Fruit fly (Drosophila melanogaster): ENCODE data around the gene Teh3.

Gene Teh3

DNA sequence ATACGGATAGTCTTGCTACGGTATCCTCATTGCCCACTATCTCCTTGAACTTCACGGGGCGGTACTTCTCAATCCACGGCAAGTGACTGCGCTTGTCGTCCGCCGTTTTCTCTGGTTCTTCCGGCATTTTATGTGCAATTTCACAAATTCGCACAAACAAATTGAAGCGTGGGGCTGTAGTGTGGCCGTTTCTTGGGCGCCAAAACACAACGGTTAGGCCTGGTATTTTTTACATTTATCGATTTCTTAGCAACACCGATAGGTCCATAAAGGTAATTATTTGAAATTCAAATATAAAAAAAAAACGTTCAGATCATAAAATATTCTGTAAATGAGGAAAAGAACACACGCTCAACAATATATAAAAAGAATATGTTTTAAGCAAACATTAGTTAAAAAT, 48.6 kb downstream of the Teh3 start, which contains the start of gene RfC4 (continued):
- TF ChIP-seq chinmo (GFP tag; IDR thresholded peaks at IDR 0.05; ENCODE audit: partially characterized antibody) (no peak), Dref (GFP tag; IDR thresholded peaks at IDR 0.05) (peak; percentile 78), Med (GFP tag) (peak; percentile 53), pzg (GFP tag; optimal IDR thresholded peaks at IDR 0.05) (peak; percentile 63), Bgb (GFP tag; IDR thresholded peaks at IDR 0.05; ENCODE audit: partially characterized antibody) (0 out of 2 replicates have a peak, but pooled peaks have one; percentile 10), H2.0 (GFP tag; IDR thresholded peaks at IDR 0.05) (no peak), E2f2 (GFP tag; IDR thresholded peaks at IDR 0.05) (peak; percentile 89), dm (GFP tag; optimal IDR thresholded peaks at IDR 0.05) (peak; percentile 18), CG15601 (tag; optimal IDR thresholded peaks at IDR 0.05) (peak; percentile 2), sug (tag; optimal IDR thresholded peaks at IDR 0.05) (no peak), CG17361 (GFP tag; IDR thresholded peaks at IDR 0.05) (0 out of 3 replicates have a peak, but pooled peaks have one; percentile 18), zfh2 (GFP tag; optimal IDR thresholded peaks at IDR 0.05) (no peak), HmgD (GFP tag; optimal IDR thresholded peaks at IDR 0.05) (peak; percentile 29), Hsf (GFP tag; optimal IDR thresholded peaks at IDR 0.05) (no peak), CG15514 (GFP tag; optimal IDR thresholded peaks at IDR 0.05) (peak; percentile 21), YL-1 (GFP tag; optimal IDR thresholded peaks at IDR 0.05) (peak; percentile 5), gfzf (GFP tag; optimal IDR thresholded peaks at IDR 0.05) (peak; percentile 69), CG9797 (GFP tag; optimal IDR thresholded peaks at IDR 0.05) (peak; percentile 72), Dp (GFP tag; optimal IDR thresholded peaks at IDR 0.05) (peak; percentile 88), Sin3A (optimal IDR thresholded peaks at IDR 0.05) (peak; percentile 35)

DNA sequence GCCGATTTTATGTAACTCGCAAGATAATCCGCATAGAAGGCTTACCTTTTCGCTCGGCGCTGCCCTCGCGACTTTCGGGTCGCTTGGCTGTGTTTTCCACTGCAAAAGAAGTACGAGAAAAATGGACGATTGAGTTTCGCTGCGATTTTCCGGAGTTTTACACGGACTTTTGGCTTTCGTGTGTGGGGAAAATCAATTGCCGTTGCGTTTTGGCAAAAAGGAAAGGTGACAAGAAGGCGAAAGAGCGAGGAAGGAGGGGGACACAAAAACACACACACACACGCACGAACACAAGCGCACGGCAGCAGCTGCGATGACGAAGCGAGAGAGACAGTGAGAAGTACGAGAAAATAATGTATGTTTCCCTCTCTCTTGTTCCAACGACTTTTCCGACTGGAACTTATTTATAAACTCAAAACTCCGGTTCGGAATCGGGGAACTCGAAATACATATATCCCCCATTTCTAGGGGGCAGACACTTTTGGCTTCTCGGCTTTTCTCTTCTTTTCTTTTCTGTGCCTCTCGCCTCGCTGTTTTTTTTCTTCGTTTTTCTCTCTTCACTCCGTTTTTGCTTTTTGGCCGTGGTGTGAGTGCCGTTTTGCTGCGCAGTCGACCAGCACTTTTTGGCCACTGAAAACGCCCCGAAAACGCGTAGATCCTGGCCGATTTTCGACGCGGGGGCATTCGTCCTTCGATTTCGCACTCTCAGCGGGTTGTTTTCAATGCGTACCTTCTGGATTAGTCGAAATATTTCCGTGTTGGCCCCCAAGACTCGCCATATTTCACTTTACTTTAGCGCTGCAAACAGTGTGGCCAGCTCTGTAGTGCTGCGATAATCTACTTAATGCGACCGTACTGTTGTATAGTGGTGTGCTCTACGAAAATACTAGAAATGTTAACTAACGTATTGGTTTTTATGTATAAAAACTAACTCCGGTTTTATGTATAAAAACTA, 50.5 kb downstream of the Teh3 start, which contains the start of gene ens:
ens (minus strand) TSS at position 827 of the 955 bp plus-strand sequence.
- TF ChIP-seq BEAF-32 (GFP tag; optimal IDR thresholded peaks at IDR 0.05) = peak; percentile 52
- no peak for TF ChIP-seq bsh (GFP tag; optimal IDR thresholded peaks at IDR 0.05)
- no peak for TF ChIP-seq CG3838 (GFP tag; optimal IDR thresholded peaks at IDR 0.05)
- no peak for TF ChIP-seq CG32772 (GFP tag; IDR thresholded peaks at IDR 0.05)
- no peak for TF ChIP-seq Mad (GFP tag; optimal IDR thresholded peaks at IDR 0.05)
- peak; percentile 93 for TF ChIP-seq CG4617 (GFP tag; optimal IDR thresholded peaks at IDR 0.05; ENCODE audit: borderline replicate concordance)
- TF ChIP-seq hb (GFP tag; IDR thresholded peaks at IDR 0.05; ENCODE audit: partially characterized antibody) = no peak
- TF ChIP-seq chinmo (GFP tag; IDR thresholded peaks at IDR 0.05; ENCODE audit: partially characterized antibody) = no peak
- TF ChIP-seq Poxn (GFP tag; IDR thresholded peaks at IDR 0.05) = no peak
- TF ChIP-seq sqz (GFP tag; optimal IDR thresholded peaks at IDR 0.05) = peak; percentile 79
- TF ChIP-seq Sox100B (GFP tag; optimal IDR thresholded peaks at IDR 0.05) = no peak
- TF ChIP-seq bigmax (GFP tag; optimal IDR thresholded peaks at IDR 0.05) = no peak
- TF ChIP-seq CG2199 (GFP tag; IDR thresholded peaks at IDR 0.05) = no peak
- peak; percentile 79 for TF ChIP-seq CG13894 (tag; optimal IDR thresholded peaks at IDR 0.05)
- no peak for TF ChIP-seq Oaz (GFP tag; IDR thresholded peaks at IDR 0.05)
- TF ChIP-seq pzg (GFP tag; optimal IDR thresholded peaks at IDR 0.05) = peak; percentile 79
- TF ChIP-seq NFAT (GFP tag; IDR thresholded peaks at IDR 0.05) = no peak
- no peak for TF ChIP-seq CG31441 (GFP tag; IDR thresholded peaks at IDR 0.05)
- no peak for TF ChIP-seq NfI (GFP tag; optimal IDR thresholded peaks at IDR 0.05)
- no peak for TF ChIP-seq Spps (tag; optimal IDR thresholded peaks at IDR 0.05)
- TF ChIP-seq Ets97D (GFP tag; optimal IDR thresholded peaks at IDR 0.05) = peak; percentile 28
- TF ChIP-seq Oli (tag; optimal IDR thresholded peaks at IDR 0.05) = no peak
- no peak for TF ChIP-seq CG11398 (GFP tag; optimal IDR thresholded peaks at IDR 0.05)
- peak; percentile 36 for TF ChIP-seq sug (tag; optimal IDR thresholded peaks at IDR 0.05)
- no peak for TF ChIP-seq oc (tag; optimal IDR thresholded peaks at IDR 0.05)
- 0 out of 3 replicates have a peak, but pooled peaks have one; percentile 52 for TF ChIP-seq Opbp (GFP tag; IDR thresholded peaks at IDR 0.05; ENCODE audit: partially characterized antibody)
- no peak for TF ChIP-seq CG6175 (GFP tag; IDR thresholded peaks at IDR 0.05)
- no peak for TF ChIP-seq Sox102F (GFP tag; optimal IDR thresholded peaks at IDR 0.05)
- TF ChIP-seq al (GFP tag; IDR thresholded peaks at IDR 0.05) = no peak
- TF ChIP-seq CG9609 (GFP tag; optimal IDR thresholded peaks at IDR 0.05) = no peak
- no peak for TF ChIP-seq CG1602 (GFP tag; optimal IDR thresholded peaks at IDR 0.05)

All from whole organism, embryonic.